Worm (Caenorhabditis elegans) whole organism, L1 larva: ENCODE data around the gene vhp-1.

Experiments
- C34B4.2 ChIP-seq: sonication (generic microtip); optimal IDR thresholded peaks from 2 replicates; lab custom pipeline; 2017; ENCODE audit warnings: mild to moderate bottlenecking, missing genetic modification characterization, missing compliant biosample characterization
- F16B12.6 ChIP-seq: fragments of 150-350 bp; optimal IDR thresholded peaks from 2 replicates; lab custom pipeline; 2014; ENCODE audit warnings: missing biosample characterization, missing genetic modification characterization
- Y116A8C.19 ChIP-seq: sonication (generic microtip); optimal IDR thresholded peaks from 2 replicates; lab custom pipeline; 2016; ENCODE audit warnings: missing compliant biosample characterization, missing genetic modification characterization, borderline replicate concordance
- aly-2 ChIP-seq: fragments of 150-350 bp; optimal IDR thresholded peaks from 2 replicates; lab custom pipeline; 2014; ENCODE audit warnings: missing biosample characterization, missing genetic modification characterization
- ama-1 ChIP-seq: fragments of 150-350 bp; optimal IDR thresholded peaks from 2 replicates; lab custom pipeline; 2014
- blmp-1 ChIP-seq: fragments of 150-350 bp; optimal IDR thresholded peaks from 2 replicates; lab custom pipeline; 2014; ENCODE audit warnings: missing biosample characterization, missing genetic modification characterization
- ceh-82 ChIP-seq, 3 experiments: fragments of 150-350 bp in 1 of 3; sonication (generic microtip) in 2 of 3; optimal IDR thresholded peaks; 2 replicates each; lab custom pipeline; 2014 to 2017; ENCODE audit warnings: missing biosample characterization in 3 of 3, missing genetic modification characterization in 3 of 3
- ceh-88 ChIP-seq: fragments of 200-800 bp; sonication (Bioruptor generic); IDR thresholded peaks from 2 replicates; pipeline ENCODE4 v1.3.6; 2022; ENCODE audit warnings: missing genetic modification characterization, missing compliant biosample characterization
- dpl-1 ChIP-seq, 3 experiments: fragments of 150-350 bp in 2 of 3; sonication (generic microtip) in 1 of 3; optimal IDR thresholded peaks; 2 replicates each; lab custom pipeline; 2014 to 2017; ENCODE audit warnings: missing biosample characterization in 3 of 3, missing genetic modification characterization in 3 of 3, missing genetic modification reagents in 3 of 3
- egl-13 ChIP-seq: sonication (generic microtip); optimal IDR thresholded peaks from 2 replicates; lab custom pipeline; 2016; ENCODE audit warnings: missing genotype, missing genetic modification reagents, missing genetic modification characterization, missing compliant biosample characterization
- egl-27 ChIP-seq, 2 experiments: fragments of 150-350 bp in 1 of 2; sonication (generic microtip); optimal IDR thresholded peaks; 3 replicates each; lab custom pipeline; 2017 to 2018; ENCODE audit warnings: missing biosample characterization in 2 of 2, missing genetic modification characterization in 2 of 2, missing genetic modification reagents in 2 of 2
- elt-2 ChIP-seq: sonication (generic microtip); optimal IDR thresholded peaks from 2 replicates; lab custom pipeline; 2016; ENCODE audit warnings: missing genetic modification characterization, mild to moderate bottlenecking, inconsistent platforms, missing compliant biosample characterization, missing genetic modification reagents
- elt-3 ChIP-seq, 6 experiments: fragments of 150-350 bp in 1 of 6; sonication (generic microtip); optimal IDR thresholded peaks; 2 replicates each; lab custom pipeline; 2017 to 2018; ENCODE audit warnings: missing biosample characterization in 6 of 6, missing genetic modification characterization in 6 of 6, inconsistent platforms in 1 of 6
- ets-5 ChIP-seq: fragments of 200-800 bp; sonication (Bioruptor generic); IDR thresholded peaks from 2 replicates; pipeline ENCODE4 v1.3.6; 2022; ENCODE audit warnings: missing genetic modification characterization, missing compliant biosample characterization
- fkh-4 ChIP-seq: sonication (generic microtip); optimal IDR thresholded peaks from 2 replicates; lab custom pipeline; 2016; ENCODE audit warnings: missing compliant biosample characterization, missing genetic modification characterization, borderline replicate concordance
- fkh-8 ChIP-seq: sonication (generic microtip); optimal IDR thresholded peaks from 2 replicates; lab custom pipeline; 2016; ENCODE audit warnings: mild to moderate bottlenecking, missing genetic modification characterization, missing compliant biosample characterization
- hlh-17 ChIP-seq: fragments of 200-800 bp; sonication (Bioruptor generic); optimal IDR thresholded peaks from 2 replicates; lab custom pipeline; 2018; ENCODE audit warnings: missing genetic modification characterization, mild to moderate bottlenecking, missing compliant biosample characterization, moderate library complexity, borderline replicate concordance
- isw-1 ChIP-seq: fragments of 200-800 bp; sonication (Bioruptor generic); IDR thresholded peaks from 2 replicates; pipeline ENCODE4 v1.3.6; 2022; ENCODE audit warnings: missing genetic modification characterization, missing compliant biosample characterization
- jun-1 ChIP-seq: fragments of 150-350 bp; optimal IDR thresholded peaks from 2 replicates; lab custom pipeline; 2014; ENCODE audit warnings: missing biosample characterization, missing genetic modification reagents, missing genetic modification characterization
- lin-13 ChIP-seq: fragments of 150-350 bp; optimal IDR thresholded peaks from 2 replicates; lab custom pipeline; 2014; ENCODE audit warnings: missing biosample characterization, missing genetic modification reagents, missing genetic modification characterization
- lin-14 ChIP-seq: fragments of 200-800 bp; sonication (Bioruptor generic); optimal IDR thresholded peaks from 2 replicates; lab custom pipeline; 2018; ENCODE audit warnings: mild to moderate bottlenecking, missing genetic modification characterization, moderate library complexity, missing compliant biosample characterization
- lin-39 ChIP-seq: fragments of 150-350 bp; optimal IDR thresholded peaks from 2 replicates; lab custom pipeline; 2014; ENCODE audit warnings: missing biosample characterization, missing genetic modification reagents, missing genetic modification characterization
- lir-3 ChIP-seq: sonication (generic microtip); optimal IDR thresholded peaks from 2 replicates; lab custom pipeline; 2016; ENCODE audit warnings: mild to moderate bottlenecking, missing genetic modification characterization, moderate library complexity, missing compliant biosample characterization; ENCODE audit not compliant: poor library complexity
- lsy-2 ChIP-seq, 2 experiments: fragments of 150-350 bp; optimal IDR thresholded peaks; 2 replicates each; lab custom pipeline; 2014; ENCODE audit warnings: missing biosample characterization in 2 of 2, missing genetic modification characterization in 2 of 2
- mab-9 ChIP-seq: fragments of 200-800 bp; sonication (Bioruptor generic); IDR thresholded peaks from 2 replicates; pipeline ENCODE4 v1.3.6; 2022; ENCODE audit warnings: missing genetic modification reagents, missing genetic modification characterization, missing compliant biosample characterization
- mdl-1 ChIP-seq, 2 experiments: fragments of 150-350 bp; optimal IDR thresholded peaks; 2 replicates each; lab custom pipeline; 2014 to 2017; ENCODE audit warnings: missing biosample characterization in 2 of 2, missing genetic modification characterization in 2 of 2, inconsistent platforms in 1 of 2
- mef-2 ChIP-seq: fragments of 150-350 bp; optimal IDR thresholded peaks from 2 replicates; lab custom pipeline; 2014; ENCODE audit warnings: missing biosample characterization, missing genetic modification characterization
- mep-1 ChIP-seq: fragments of 150-350 bp; optimal IDR thresholded peaks from 2 replicates; lab custom pipeline; 2014; ENCODE audit warnings: missing biosample characterization, missing genetic modification characterization
- nhr-11 ChIP-seq: fragments of 150-350 bp; optimal IDR thresholded peaks from 2 replicates; lab custom pipeline; 2014; ENCODE audit warnings: missing biosample characterization, missing genetic modification characterization
- nhr-20 ChIP-seq: sonication (generic microtip); optimal IDR thresholded peaks from 2 replicates; lab custom pipeline; 2016; ENCODE audit warnings: mild to moderate bottlenecking, missing genetic modification characterization, missing compliant biosample characterization
- nhr-28 ChIP-seq: fragments of 150-350 bp; optimal IDR thresholded peaks from 2 replicates; lab custom pipeline; 2014; ENCODE audit warnings: missing biosample characterization, missing genetic modification characterization
- nhr-76 ChIP-seq: sonication (generic microtip); optimal IDR thresholded peaks from 2 replicates; lab custom pipeline; 2017; ENCODE audit warnings: missing biosample characterization, missing genetic modification characterization
- nhr-77 ChIP-seq: fragments of 150-350 bp; optimal IDR thresholded peaks from 2 replicates; lab custom pipeline; 2014; ENCODE audit warnings: missing biosample characterization, missing genetic modification characterization
- pax-3 ChIP-seq: fragments of 200-800 bp; sonication (Bioruptor generic); optimal IDR thresholded peaks from 2 replicates; lab custom pipeline; 2018; ENCODE audit warnings: mild to moderate bottlenecking, missing genetic modification characterization, moderate library complexity, missing compliant biosample characterization
- pqm-1 ChIP-seq: sonication (generic microtip); optimal IDR thresholded peaks from 3 replicates; lab custom pipeline; 2017; ENCODE audit warnings: missing biosample characterization, missing genetic modification characterization
- rnt-1 ChIP-seq: sonication (generic microtip); optimal IDR thresholded peaks from 2 replicates; lab custom pipeline; 2016; ENCODE audit warnings: mild to moderate bottlenecking, missing genetic modification characterization, moderate library complexity, missing compliant biosample characterization
- skn-1 ChIP-seq: fragments of 150-350 bp; optimal IDR thresholded peaks from 2 replicates; lab custom pipeline; 2014; ENCODE audit warnings: missing biosample characterization, missing genetic modification characterization
- sox-4 ChIP-seq: sonication (generic microtip); optimal IDR thresholded peaks from 2 replicates; lab custom pipeline; 2016; ENCODE audit warnings: missing genetic modification characterization, missing compliant biosample characterization
- sptf-1 ChIP-seq: fragments of 150-350 bp; optimal IDR thresholded peaks from 2 replicates; lab custom pipeline; 2014; ENCODE audit warnings: missing biosample characterization, missing genetic modification characterization
- tbx-2 ChIP-seq: sonication (generic microtip); optimal IDR thresholded peaks from 2 replicates; lab custom pipeline; 2016; ENCODE audit warnings: missing genetic modification characterization, missing compliant biosample characterization
- unc-130 ChIP-seq: fragments of 150-350 bp; optimal IDR thresholded peaks from 2 replicates; lab custom pipeline; 2017; ENCODE audit warnings: missing biosample characterization, missing genetic modification characterization, inconsistent platforms
- unc-98 ChIP-seq: fragments of 200-800 bp; sonication (Bioruptor generic); IDR thresholded peaks from 2 replicates; pipeline ENCODE4 v1.3.6; 2022; ENCODE audit warnings: missing genetic modification characterization, missing compliant biosample characterization
- vab-15 ChIP-seq: sonication (generic microtip); optimal IDR thresholded peaks from 2 replicates; lab custom pipeline; 2017; ENCODE audit warnings: missing genotype, mild to moderate bottlenecking, missing genetic modification characterization, missing compliant biosample characterization
- zag-1 ChIP-seq: fragments of 150-350 bp; optimal IDR thresholded peaks from 2 replicates; lab custom pipeline; 2014; ENCODE audit warnings: missing biosample characterization, missing genetic modification characterization
- zip-4 ChIP-seq: fragments of 200-800 bp; sonication (Bioruptor generic); optimal IDR thresholded peaks from 2 replicates; lab custom pipeline; 2018; ENCODE audit warnings: mild to moderate bottlenecking, missing genetic modification characterization, moderate library complexity, missing compliant biosample characterization
- ztf-11 ChIP-seq, 2 experiments: sonication (generic microtip); optimal IDR thresholded peaks; 2 replicates each; lab custom pipeline; 2016 to 2017; ENCODE audit warnings: missing genetic modification characterization in 2 of 2, missing biosample characterization in 1 of 2, missing compliant biosample characterization in 1 of 2

Gene vhp-1

DNA sequence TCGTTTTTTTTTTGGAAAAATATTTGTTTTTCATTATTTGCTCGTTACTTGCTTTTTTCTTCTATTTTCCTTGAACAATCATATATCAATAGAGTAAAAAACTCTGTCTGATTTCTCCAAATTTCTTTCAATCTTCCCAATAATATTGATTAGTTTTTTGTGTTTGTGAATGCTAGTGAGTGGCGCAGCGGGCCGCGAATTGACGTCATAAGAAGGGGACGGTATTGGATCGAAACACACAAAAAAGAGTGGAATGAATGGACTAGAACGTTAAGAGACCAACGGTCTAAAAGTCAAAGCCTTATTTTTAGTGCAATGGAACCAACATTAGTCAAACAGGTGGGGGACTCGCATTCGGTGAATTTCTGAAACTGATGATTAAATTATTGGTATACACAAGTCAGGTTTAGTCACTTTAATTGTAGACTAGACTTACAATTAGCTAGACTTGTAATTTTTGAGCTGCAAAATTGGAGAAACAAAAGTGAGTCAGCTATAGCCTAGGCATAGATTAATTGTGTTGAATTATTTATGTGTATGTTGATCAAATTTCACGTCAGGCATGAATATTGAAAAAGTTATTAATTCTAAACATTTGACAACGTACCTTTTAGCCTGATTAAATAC, 8.7 kb downstream of the vhp-1 start (continued):
- TF ChIP-seq nhr-77 (tag; lab: Kevin White, UChicago) (peak; percentile 10), skn-1 (no peak), rnt-1 (tag; lab: Kevin White, UChicago) (no peak), egl-13 (tag; lab: Kevin White, UChicago) (no peak), nhr-76 (no peak), C34B4.2 (no peak), nhr-11 (tag; lab: Kevin White, UChicago) (no peak), lin-39 (tag; lab: Kevin White, UChicago) (no peak), nhr-20 (tag; lab: Kevin White, UChicago) (no peak), sox-4 (tag; lab: Kevin White, UChicago) (no peak), zip-4 (GFP tag; lab: Kevin White, UChicago) (no peak), ama-1 (no peak), ceh-88 (GFP tag; lab: Robert Waterston, UW) (no peak), fkh-4 (tag; lab: Kevin White, UChicago) (no peak), hlh-17 (GFP tag; lab: Kevin White, UChicago) (no peak), ceh-82 (tag; optimal IDR thresholded peaks at IDR 0.05; lab: Kevin White, UChicago) (no peak), lsy-2 (tag; optimal IDR thresholded peaks at IDR 0.05; lab: Kevin White, UChicago) (no peak), isw-1 (GFP tag; lab: Robert Waterston, UW) (no peak), F16B12.6 (no peak), ztf-11 (tag; optimal IDR thresholded peaks at IDR 0.05; lab: Kevin White, UChicago) (no peak), egl-27 (tag; optimal IDR thresholded peaks at IDR 0.05; lab: Kevin White, UChicago) (no peak)

DNA sequence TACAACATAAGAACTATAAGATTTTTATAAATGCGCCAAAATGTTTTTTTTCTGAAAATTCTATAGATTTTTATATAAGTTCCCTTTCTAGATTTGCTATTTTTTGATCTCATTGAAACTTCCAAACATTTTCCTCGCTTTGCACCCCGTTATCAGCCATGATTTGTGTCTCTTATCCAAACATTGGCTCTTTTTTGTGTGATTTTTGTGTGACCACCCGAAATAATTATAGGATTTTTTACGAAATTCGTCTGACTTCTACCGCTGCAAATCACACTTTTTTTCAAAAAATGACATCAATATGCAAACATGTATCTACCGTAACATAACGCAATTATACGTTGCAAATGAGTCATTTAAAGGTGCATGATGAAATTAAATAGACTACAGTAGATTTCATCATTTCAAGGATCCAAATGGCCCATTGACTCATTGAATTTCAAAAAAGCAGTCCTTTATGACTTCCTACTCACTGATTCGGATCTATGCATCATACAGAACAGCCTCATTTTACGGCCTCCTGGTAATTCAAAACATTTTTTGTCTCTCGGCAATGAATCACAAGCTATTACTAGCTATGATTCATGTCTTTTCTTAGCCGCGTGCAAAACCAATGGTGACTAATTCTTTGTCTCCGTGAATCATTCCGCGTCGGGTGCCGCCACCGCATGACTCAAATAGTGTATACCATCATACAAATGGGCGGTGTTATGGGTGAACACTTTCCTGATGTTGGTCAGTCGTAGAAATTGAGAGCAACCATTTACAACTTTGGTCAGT, 9.5 kb downstream of the vhp-1 start:
- TF ChIP-seq elt-2 (peak; percentile 74), ceh-82 (tag; optimal IDR thresholded peaks at IDR 0.05; lab: Kevin White, UChicago) (no peak), jun-1 (peak; percentile 12), lin-14 (GFP tag; lab: Kevin White, UChicago) (no peak), pqm-1 (tag; lab: Kevin White, UChicago) (no peak), sox-4 (tag; lab: Kevin White, UChicago) (no peak), lin-13 (no peak), lir-3 (tag; lab: Kevin White, UChicago) (no peak)

DNA sequence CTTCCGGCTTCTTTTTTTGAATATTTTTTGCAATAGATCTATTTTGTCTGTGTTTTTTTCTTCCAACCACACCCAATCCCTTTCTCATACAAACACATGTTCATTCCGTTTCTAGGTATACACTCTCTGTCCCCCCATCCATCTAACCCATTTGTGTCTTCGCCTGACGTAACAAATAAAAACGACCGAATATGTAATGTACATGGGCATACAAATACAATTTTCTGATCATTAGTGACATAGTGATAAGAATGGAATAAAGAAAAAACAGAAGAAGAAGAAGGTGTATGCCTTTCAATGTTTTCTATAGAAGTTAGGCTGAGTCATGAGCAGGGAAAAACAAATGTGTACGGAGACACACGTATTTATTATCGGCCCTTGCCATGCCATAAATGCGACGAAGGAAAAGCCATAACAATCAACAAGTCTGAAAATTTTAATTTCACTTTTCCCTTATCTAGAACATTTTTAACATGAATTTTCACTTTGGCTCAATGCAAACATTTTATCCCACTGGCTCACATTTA, 10.7 kb downstream of the vhp-1 start:
- TF ChIP-seq mdl-1 (tag; optimal IDR thresholded peaks at IDR 0.05; lab: Kevin White, UChicago) (no peak), elt-3 (tag; optimal IDR thresholded peaks at IDR 0.05; lab: Kevin White, UChicago) (no peak), rnt-1 (tag; lab: Kevin White, UChicago) (no peak), vab-15 (peak; percentile 6), aly-2 (tag; lab: Kevin White, UChicago) (no peak), Y116A8C.19 (tag; lab: Kevin White, UChicago) (no peak), unc-130 (tag; lab: Kevin White, UChicago) (no peak), hlh-17 (GFP tag; lab: Kevin White, UChicago) (no peak), nhr-28 (no peak), tbx-2 (tag; lab: Kevin White, UChicago) (no peak), C34B4.2 (no peak), mab-9 (no peak), mef-2 (no peak), dpl-1 (GFP tag; optimal IDR thresholded peaks at IDR 0.05; lab: Kevin White, UChicago) (no peak), nhr-76 (no peak), blmp-1 (tag; lab: Kevin White, UChicago) (peak; percentile 5), ama-1 (no peak), sox-4 (tag; lab: Kevin White, UChicago) (no peak), lin-14 (GFP tag; lab: Kevin White, UChicago) (peak; percentile 27), mep-1 (no peak), pax-3 (tag; lab: Kevin White, UChicago) (no peak), fkh-8 (no peak), F16B12.6 (no peak), zag-1 (tag; lab: Kevin White, UChicago) (no peak), unc-98 (GFP tag; lab: Robert Waterston, UW) (no peak), ets-5 (GFP tag; lab: Robert Waterston, UW) (no peak), lsy-2 (tag; optimal IDR thresholded peaks at IDR 0.05; lab: Kevin White, UChicago) (peak in 1 of 2 experiments; percentile 10), sptf-1 (tag; lab: Kevin White, UChicago) (no peak)
